Fruit fly (Drosophila melanogaster) whole organism, embryonic: Measurements from ENCODE around the gene Kr-h2.

Source experiments
- CG11398 ChIP-seq: fragments of 200-800 bp; sonication (Bioruptor generic); optimal IDR thresholded peaks from 2 replicates; lab custom pipeline; 2016; ENCODE audit warnings: missing biosample characterization, missing genetic modification characterization
- CG12071 ChIP-seq: fragments of 200-800 bp; sonication (Bioruptor generic); optimal IDR thresholded peaks from 3 replicates; lab custom pipeline; 2018; ENCODE audit warnings: missing biosample characterization, mild to moderate bottlenecking, missing genetic modification characterization
- CG12155 ChIP-seq: fragments of 200-800 bp; sonication (Bioruptor generic); optimal IDR thresholded peaks from 3 replicates; lab custom pipeline; 2016; ENCODE audit warnings: missing biosample characterization, missing genetic modification characterization
- CG12219 ChIP-seq: fragments of 200-800 bp; sonication (Bioruptor generic); optimal IDR thresholded peaks from 3 replicates; lab custom pipeline; 2018; ENCODE audit warnings: missing biosample characterization, mild to moderate bottlenecking, missing genetic modification characterization
- CG1233 ChIP-seq: fragments of 200-800 bp; sonication (Bioruptor generic); optimal IDR thresholded peaks from 4 replicates; lab custom pipeline; 2018; ENCODE audit warnings: missing biosample characterization, mild to moderate bottlenecking, missing genetic modification characterization
- CG12391 ChIP-seq: fragments of 200-800 bp; sonication (Bioruptor generic); optimal IDR thresholded peaks from 3 replicates; lab custom pipeline; 2018; ENCODE audit warnings: missing biosample characterization, mild to moderate bottlenecking, missing genetic modification characterization, moderate library complexity
- CG13123 ChIP-seq: fragments of 200-800 bp; sonication (Bioruptor generic); optimal IDR thresholded peaks from 2 replicates; lab custom pipeline; 2016; ENCODE audit warnings: missing biosample characterization, missing genetic modification characterization
- CG1529 ChIP-seq: fragments of 200-800 bp; sonication (Bioruptor generic); optimal IDR thresholded peaks from 3 replicates; lab custom pipeline; 2018; ENCODE audit warnings: missing biosample characterization, missing genetic modification characterization
- CG1603 ChIP-seq: fragments of 200-800 bp; sonication (Bioruptor generic); optimal IDR thresholded peaks from 2 replicates; lab custom pipeline; 2019; ENCODE audit warnings: missing biosample characterization, mild to moderate bottlenecking, missing genetic modification characterization, moderate library complexity
- CG17186 ChIP-seq: fragments of 200-800 bp; sonication (Bioruptor generic); optimal IDR thresholded peaks from 3 replicates; lab custom pipeline; 2017; ENCODE audit warnings: missing biosample characterization, missing genetic modification reagents, missing genetic modification characterization
- CG17802 ChIP-seq: fragments of 200-800 bp; sonication (Bioruptor generic); optimal IDR thresholded peaks from 2 replicates; lab custom pipeline; 2018; ENCODE audit warnings: missing biosample characterization, mild to moderate bottlenecking, missing genetic modification characterization, moderate library complexity
- CG2889 ChIP-seq: fragments of 200-800 bp; sonication (Bioruptor generic); IDR thresholded peaks from 3 replicates; pipeline ENCODE4 v1.3.6; 2022; ENCODE audit warnings: missing biosample characterization, missing genetic modification characterization
- CG31365 ChIP-seq: fragments of 200-800 bp; sonication (Bioruptor generic); optimal IDR thresholded peaks from 2 replicates; lab custom pipeline; 2018; ENCODE audit warnings: missing biosample characterization, mild to moderate bottlenecking, missing genetic modification characterization
- CG31441 ChIP-seq: fragments of 200-800 bp; sonication (Bioruptor generic); IDR thresholded peaks from 2 replicates; pipeline ENCODE4 v1.3.6; 2022; ENCODE audit warnings: missing biosample characterization, missing genetic modification characterization
- CG33213 ChIP-seq: fragments of 200-800 bp; sonication (Bioruptor generic); optimal IDR thresholded peaks from 3 replicates; lab custom pipeline; 2016; ENCODE audit warnings: missing biosample characterization, missing genetic modification characterization
- CG4360 ChIP-seq: fragments of 200-800 bp; sonication (Bioruptor generic); IDR thresholded peaks from 2 replicates; pipeline ENCODE4 v1.3.6; 2022; ENCODE audit warnings: missing biosample characterization, missing genetic modification characterization
- CG4730 ChIP-seq: fragments of 200-800 bp; sonication (Bioruptor generic); IDR thresholded peaks from 2 replicates; pipeline ENCODE4 v1.3.6; 2022; ENCODE audit warnings: missing biosample characterization, missing genetic modification characterization
- CG6854 ChIP-seq: fragments of 200-800 bp; sonication (Bioruptor generic); optimal IDR thresholded peaks from 3 replicates; lab custom pipeline; 2017; ENCODE audit warnings: missing biosample characterization, mild to moderate bottlenecking, missing genetic modification characterization
- CG8924 ChIP-seq: fragments of 200-800 bp; optimal IDR thresholded peaks from 3 replicates; lab custom pipeline; 2019; ENCODE audit warnings: missing biosample characterization, mild to moderate bottlenecking, missing genetic modification characterization, moderate library complexity
- Deaf1 ChIP-seq: fragments of 200-800 bp; optimal IDR thresholded peaks from 3 replicates; lab custom pipeline; 2019; ENCODE audit warnings: missing biosample characterization, mild to moderate bottlenecking, missing genetic modification characterization, moderate library complexity
- Dref ChIP-seq: fragments of 200-800 bp; sonication (Bioruptor generic); IDR thresholded peaks from 2 replicates; pipeline ENCODE4 v1.3.6; 2022; ENCODE audit warnings: missing biosample characterization, missing genetic modification characterization
- Drgx ChIP-seq: fragments of 200-800 bp; sonication (Bioruptor generic); IDR thresholded peaks from 2 replicates; pipeline ENCODE4 v1.3.6; 2022; ENCODE audit warnings: missing biosample characterization, missing genetic modification characterization
- Ets65A ChIP-seq: fragments of 200-800 bp; sonication (Bioruptor generic); peaks from one replicate; lab custom pipeline; 2016; ENCODE audit warnings: missing biosample characterization, missing genetic modification characterization
- Fer3 ChIP-seq: fragments of 200-800 bp; sonication (Bioruptor generic); optimal IDR thresholded peaks from 2 replicates; lab custom pipeline; 2018; ENCODE audit warnings: missing biosample characterization, mild to moderate bottlenecking, missing genetic modification characterization, moderate library complexity
- HLHmδ ChIP-seq: fragments of 200-800 bp; sonication (Bioruptor generic); optimal IDR thresholded peaks from 2 replicates; lab custom pipeline; 2018; ENCODE audit warnings: missing biosample characterization, mild to moderate bottlenecking, missing genetic modification characterization, moderate library complexity
- Lhr ChIP-seq: fragments of 200-800 bp; sonication (Bioruptor generic); optimal IDR thresholded peaks from 3 replicates; lab custom pipeline; 2017; ENCODE audit warnings: mild to moderate bottlenecking, missing biosample characterization, missing genetic modification reagents, missing genetic modification characterization
- MBD-R2 ChIP-seq: fragments of 200-800 bp; sonication (Bioruptor generic); IDR thresholded peaks from 2 replicates; pipeline ENCODE4 v1.3.6; 2022; ENCODE audit warnings: missing biosample characterization, missing genetic modification characterization
- NfI ChIP-seq: fragments of 200-800 bp; sonication (Bioruptor generic); optimal IDR thresholded peaks from 3 replicates; lab custom pipeline; 2018; ENCODE audit warnings: missing biosample characterization, mild to moderate bottlenecking, missing genetic modification characterization, moderate library complexity
- Poxn ChIP-seq: fragments of 200-800 bp; sonication (Bioruptor generic); IDR thresholded peaks from 2 replicates; pipeline ENCODE4 v1.3.6; 2022; ENCODE audit warnings: missing biosample characterization, missing genetic modification characterization
- YL-1 ChIP-seq: fragments of 200-800 bp; sonication (Bioruptor generic); optimal IDR thresholded peaks from 3 replicates; lab custom pipeline; 2017; ENCODE audit warnings: missing biosample characterization, mild to moderate bottlenecking, missing genetic modification characterization
- ab ChIP-seq: fragments of 200-800 bp; sonication (Bioruptor generic); optimal IDR thresholded peaks from 2 replicates; lab custom pipeline; 2016; ENCODE audit warnings: missing biosample characterization, missing genetic modification characterization
- ato ChIP-seq: fragments of 200-800 bp; sonication (Bioruptor generic); IDR thresholded peaks from 2 replicates; pipeline ENCODE4 v1.3.6; 2022; ENCODE audit warnings: missing biosample characterization, missing genetic modification characterization; ENCODE audit not compliant: partially characterized antibody
- cato ChIP-seq: fragments of 200-800 bp; sonication (Bioruptor generic); optimal IDR thresholded peaks from 2 replicates; lab custom pipeline; 2016; ENCODE audit warnings: missing biosample characterization, missing genetic modification characterization, borderline replicate concordance
- chif ChIP-seq, 2 experiments: fragments of 200-800 bp; sonication (Bioruptor generic); optimal IDR thresholded peaks; 3 replicates each; lab custom pipeline; 2016; ENCODE audit warnings: missing biosample characterization in 2 of 2, missing genetic modification characterization in 2 of 2
- chm ChIP-seq: fragments of 200-800 bp; sonication (Bioruptor generic); IDR thresholded peaks from 2 replicates; pipeline ENCODE4 v1.3.6; 2022; ENCODE audit warnings: missing biosample characterization, missing genetic modification characterization
- corto ChIP-seq: fragments of 200-800 bp; sonication (Bioruptor generic); optimal IDR thresholded peaks from 2 replicates; lab custom pipeline; 2016; ENCODE audit warnings: missing biosample characterization, mild to moderate bottlenecking, missing genetic modification characterization, moderate library complexity
- danr ChIP-seq: fragments of 200-800 bp; sonication (Bioruptor generic); IDR thresholded peaks from 2 replicates; pipeline ENCODE4 v1.3.6; 2022; ENCODE audit warnings: missing biosample characterization, missing genetic modification characterization
- disco-r ChIP-seq: fragments of 200-800 bp; sonication (Bioruptor generic); optimal IDR thresholded peaks from 2 replicates; lab custom pipeline; 2016; ENCODE audit warnings: missing biosample characterization, missing genetic modification characterization
- dmrt99B ChIP-seq: fragments of 200-800 bp; sonication (Bioruptor generic); optimal IDR thresholded peaks from 2 replicates; lab custom pipeline; 2018; ENCODE audit warnings: missing biosample characterization, mild to moderate bottlenecking, missing genetic modification characterization, moderate library complexity
- dpn ChIP-seq, 2 experiments: fragments of 200-800 bp; sonication (Bioruptor generic); optimal IDR thresholded peaks; 3 replicates each; lab custom pipeline; 2016; ENCODE audit warnings: missing biosample characterization in 2 of 2, missing genetic modification characterization in 2 of 2
- fu2 ChIP-seq: fragments of 200-800 bp; sonication (Bioruptor generic); optimal IDR thresholded peaks from 2 replicates; lab custom pipeline; 2016; ENCODE audit warnings: missing biosample characterization, missing genetic modification characterization
- ken ChIP-seq: fragments of 200-800 bp; sonication (Bioruptor generic); IDR thresholded peaks from 3 replicates; pipeline ENCODE4 v1.3.6; 2022; ENCODE audit warnings: missing biosample characterization, missing genetic modification characterization
- kni ChIP-seq: fragments of 200-800 bp; sonication (Bioruptor generic); optimal IDR thresholded peaks from 3 replicates; lab custom pipeline; 2017; ENCODE audit warnings: mild to moderate bottlenecking, missing biosample characterization, missing genetic modification reagents, missing genetic modification characterization
- lilli ChIP-seq: fragments of 200-800 bp; sonication (Bioruptor generic); optimal IDR thresholded peaks from 3 replicates; lab custom pipeline; 2016; ENCODE audit warnings: missing biosample characterization, missing genetic modification characterization
- maf-S ChIP-seq: fragments of 200-800 bp; sonication (Bioruptor generic); optimal IDR thresholded peaks from 2 replicates; lab custom pipeline; 2016; ENCODE audit warnings: missing biosample characterization, missing genetic modification characterization
- p53 ChIP-seq: fragments of 200-800 bp; sonication (Bioruptor generic); optimal IDR thresholded peaks from 2 replicates; lab custom pipeline; 2016; ENCODE audit warnings: missing biosample characterization, missing genetic modification characterization
- peb ChIP-seq: fragments of 200-800 bp; sonication (Bioruptor generic); IDR thresholded peaks from 2 replicates; pipeline ENCODE4 v1.3.6; 2022; ENCODE audit warnings: missing biosample characterization, missing genetic modification characterization
- pho ChIP-seq: fragments of 200-800 bp; sonication (Bioruptor generic); optimal IDR thresholded peaks from 2 replicates; lab custom pipeline; 2016; ENCODE audit warnings: missing biosample characterization, missing genetic modification characterization
- trem ChIP-seq: fragments of 200-800 bp; optimal IDR thresholded peaks from 3 replicates; lab custom pipeline; 2019; ENCODE audit warnings: missing biosample characterization, mild to moderate bottlenecking, missing genetic modification characterization, moderate library complexity
- usp ChIP-seq: fragments of >200 bp; optimal IDR thresholded peaks from 2 replicates; lab custom pipeline; 2017; ENCODE audit warnings: missing biosample characterization, missing genetic modification characterization
- vnd ChIP-seq: fragments of 200-800 bp; sonication (Bioruptor generic); IDR thresholded peaks from 3 replicates; pipeline ENCODE4 v1.3.6; 2022; ENCODE audit warnings: missing biosample characterization, missing genetic modification characterization; ENCODE audit not compliant: partially characterized antibody
- wek ChIP-seq: fragments of 200-800 bp; sonication (Bioruptor generic); optimal IDR thresholded peaks from 3 replicates; lab custom pipeline; 2018; ENCODE audit warnings: missing biosample characterization, mild to moderate bottlenecking, missing genetic modification characterization, moderate library complexity

Kr-h2 gene

DNA sequence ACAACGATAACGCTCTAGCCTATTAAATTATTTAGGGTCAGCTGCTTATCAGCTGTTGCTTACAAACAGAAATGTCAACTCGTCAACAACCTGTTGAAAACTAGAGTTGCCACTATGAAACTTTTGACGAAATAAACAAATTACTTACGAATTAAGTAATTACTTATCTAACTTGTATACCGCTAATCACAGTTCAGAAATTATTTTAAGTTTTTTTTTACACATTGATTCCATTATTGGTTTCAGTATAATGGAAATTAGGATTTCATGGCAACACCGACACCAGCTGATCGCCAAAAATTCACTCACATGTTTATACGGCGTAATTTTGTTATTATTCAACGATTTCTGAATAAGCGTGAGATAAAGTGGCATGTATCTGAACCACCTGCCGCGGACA is 33.0 kb upstream of the Kr-h2 start, which contains the start of the genes CG9117 and CG31643 (continued):
- TF ChIP-seq lilli (GFP tag; lab: Kevin White, UChicago) (peak; percentile 82), wek (GFP tag; lab: Kevin White, UChicago) (no peak), CG1233 (GFP tag; lab: Kevin White, UChicago) (peak; percentile 30), kni (GFP tag; lab: Kevin White, UChicago) (peak; percentile 45), MBD-R2 (GFP tag; lab: Robert Waterston, UW) (peak; percentile 82), ab (GFP tag; lab: Kevin White, UChicago) (no peak), usp (GFP tag; lab: Kevin White, UChicago) (no peak), corto (no peak), CG4730 (no peak), disco-r (GFP tag; lab: Kevin White, UChicago) (no peak), CG12391 (tag; lab: Kevin White, UChicago) (peak; percentile 76), ken (GFP tag; lab: Robert Waterston, UW) (no peak), ato (no peak), Deaf1 (tag; lab: Kevin White, UChicago) (no peak), CG4360 (GFP tag; lab: Robert Waterston, UW) (no peak), CG12071 (GFP tag; lab: Kevin White, UChicago) (no peak), cato (GFP tag; lab: Kevin White, UChicago) (peak; percentile 18), danr (no peak), Fer3 (tag; lab: Kevin White, UChicago) (peak; percentile 48), CG1529 (no peak), Poxn (GFP tag; lab: Robert Waterston, UW) (no peak), CG6854 (no peak), CG2889 (GFP tag; lab: Robert Waterston, UW) (no peak), Drgx (GFP tag; lab: Robert Waterston, UW) (0 out of 2 replicates have a peak, but pooled peaks have one; percentile 21), Dref (GFP tag; lab: Robert Waterston, UW) (no peak), Lhr (no peak), dpn (GFP tag; optimal IDR thresholded peaks at IDR 0.05; lab: Kevin White, UChicago) (peak; percentile 60 to 61), chm (GFP tag; lab: Robert Waterston, UW) (no peak), CG13123 (GFP tag; lab: Kevin White, UChicago) (no peak), CG1603 (tag; lab: Kevin White, UChicago) (peak; percentile 69), NfI (peak; percentile 63), Ets65A (GFP tag; lab: Kevin White, UChicago) (peak; percentile 91), CG11398 (GFP tag; lab: Kevin White, UChicago) (no peak), YL-1 (peak; percentile 26), fu2 (GFP tag; lab: Kevin White, UChicago) (peak; percentile 59), CG8924 (tag; lab: Kevin White, UChicago) (peak; percentile 53), pho (GFP tag; lab: Kevin White, UChicago) (peak; percentile 47), dmrt99B (no peak), CG31365 (no peak), CG17802 (tag; lab: Kevin White, UChicago) (no peak), vnd (GFP tag; lab: Robert Waterston, UW) (no peak), chif (GFP tag; optimal IDR thresholded peaks at IDR 0.05; lab: Kevin White, UChicago) (peak in 1 of 2 experiments; percentile 31), CG12219 (GFP tag; lab: Kevin White, UChicago) (no peak), maf-S (GFP tag; lab: Kevin White, UChicago) (peak; percentile 35), HLHmδ (no peak), p53 (no peak), CG33213 (peak; percentile 47), CG31441 (no peak), CG17186 (peak; percentile 30), CG12155 (GFP tag; lab: Kevin White, UChicago) (peak; percentile 71), peb (GFP tag; lab: Robert Waterston, UW) (no peak), trem (tag; lab: Kevin White, UChicago) (peak; percentile 99)
